Fruit fly (Drosophila melanogaster) whole organism, embryonic: ENCODE results near the gene COX7B.

Experiments
- Asciz ChIP-seq: fragments of 200-800 bp; sonication (Bioruptor generic); optimal IDR thresholded peaks from 2 replicates; lab custom pipeline; 2017; ENCODE audit warnings: missing biosample characterization, mild to moderate bottlenecking, missing genetic modification characterization, missing genetic modification reagents
- Awh ChIP-seq: fragments of 200-800 bp; sonication (Bioruptor generic); IDR thresholded peaks from 2 replicates; pipeline ENCODE4, ENCODE4 v1.3.6; 2022; ENCODE audit warnings: missing biosample characterization, missing genetic modification characterization
- C15 ChIP-seq: fragments of 200-800 bp; sonication (Bioruptor generic); IDR thresholded peaks from 3 replicates; pipeline ENCODE4 v1.3.6; 2022; ENCODE audit warnings: missing biosample characterization, missing genetic modification characterization
- CG10209 ChIP-seq: fragments of 200-800 bp; sonication (Bioruptor generic); optimal IDR thresholded peaks from 3 replicates; lab custom pipeline; 2017; ENCODE audit warnings: missing biosample characterization, mild to moderate bottlenecking, missing genetic modification characterization, missing genetic modification reagents
- CG10543 ChIP-seq: fragments of 200-800 bp; sonication (Bioruptor generic); optimal IDR thresholded peaks from 3 replicates; lab custom pipeline; 2017; ENCODE audit warnings: missing biosample characterization, mild to moderate bottlenecking, missing genetic modification characterization, moderate library complexity
- CG11504 ChIP-seq: fragments of 200-800 bp; sonication (Bioruptor generic); optimal IDR thresholded peaks from 3 replicates; lab custom pipeline; 2019; ENCODE audit warnings: missing biosample characterization, mild to moderate bottlenecking, missing genetic modification characterization, moderate library complexity
- CG11723 ChIP-seq: fragments of 200-800 bp; sonication (Bioruptor generic); optimal IDR thresholded peaks from 2 replicates; lab custom pipeline; 2017; ENCODE audit warnings: missing biosample characterization, mild to moderate bottlenecking, missing genetic modification characterization
- CG14860 ChIP-seq: fragments of 200-800 bp; sonication (Bioruptor generic); IDR thresholded peaks from 3 replicates; pipeline ENCODE4 v1.3.6; 2022; ENCODE audit warnings: missing biosample characterization, missing genetic modification characterization; ENCODE audit not compliant: partially characterized antibody
- CG15073 ChIP-seq: fragments of 200-800 bp; sonication (Bioruptor generic); optimal IDR thresholded peaks from 2 replicates; lab custom pipeline; 2016; ENCODE audit warnings: missing biosample characterization, missing genetic modification characterization
- CG15601 ChIP-seq: fragments of 200-800 bp; sonication (Bioruptor generic); optimal IDR thresholded peaks from 3 replicates; lab custom pipeline; 2019; ENCODE audit warnings: missing biosample characterization, mild to moderate bottlenecking, missing genetic modification characterization, moderate library complexity
- CG17802 ChIP-seq: fragments of 200-800 bp; sonication (Bioruptor generic); optimal IDR thresholded peaks from 2 replicates; lab custom pipeline; 2018; ENCODE audit warnings: missing biosample characterization, mild to moderate bottlenecking, missing genetic modification characterization, moderate library complexity
- CG30020 ChIP-seq: fragments of 200-800 bp; optimal IDR thresholded peaks from 2 replicates; lab custom pipeline; 2019; ENCODE audit warnings: missing biosample characterization, mild to moderate bottlenecking, missing genetic modification characterization, moderate library complexity
- CG3726 ChIP-seq: fragments of 200-800 bp; sonication (Bioruptor generic); IDR thresholded peaks from 3 replicates; pipeline ENCODE4, ENCODE4 v1.3.6; 2022; ENCODE audit warnings: missing biosample characterization, missing genetic modification characterization
- CG6254 ChIP-seq: fragments of 200-800 bp; sonication (Bioruptor generic); optimal IDR thresholded peaks from 3 replicates; lab custom pipeline; 2017; ENCODE audit warnings: mild to moderate bottlenecking, missing biosample characterization, missing genetic modification reagents, missing genetic modification characterization
- CG7839 ChIP-seq: fragments of 200-800 bp; sonication (Bioruptor generic); optimal IDR thresholded peaks from 3 replicates; lab custom pipeline; 2018; ENCODE audit warnings: missing biosample characterization, mild to moderate bottlenecking, missing genetic modification characterization, moderate library complexity
- CG7987 ChIP-seq: fragments of 200-800 bp; sonication (Bioruptor generic); optimal IDR thresholded peaks from 2 replicates; lab custom pipeline; 2018; ENCODE audit warnings: missing biosample characterization, mild to moderate bottlenecking, missing genetic modification characterization, moderate library complexity
- CG8089 ChIP-seq: fragments of 200-800 bp; sonication (Bioruptor generic); optimal IDR thresholded peaks from 3 replicates; lab custom pipeline; 2016; ENCODE audit warnings: missing biosample characterization, missing genetic modification characterization
- CG9727 ChIP-seq: fragments of 200-800 bp; sonication (Bioruptor generic); optimal IDR thresholded peaks from 3 replicates; lab custom pipeline; 2017; ENCODE audit warnings: missing biosample characterization, mild to moderate bottlenecking, missing genetic modification characterization
- CG9932 ChIP-seq: fragments of 200-800 bp; sonication (Bioruptor generic); IDR thresholded peaks from 2 replicates; pipeline ENCODE4 v1.3.6; 2022; ENCODE audit warnings: missing biosample characterization, missing genetic modification characterization
- D ChIP-seq, 2 experiments: fragments of 200-800 bp in 1 of 2; fragments of >200 bp in 1 of 2; sonication (Bioruptor generic) in 1 of 2; optimal IDR thresholded peaks; 2 replicates in 1 of 2; 3 replicates in 1 of 2; lab custom pipeline; 2017; ENCODE audit warnings: mild to moderate bottlenecking in 1 of 2, missing biosample characterization in 1 of 2, missing genetic modification characterization in 1 of 2, missing genetic modification reagents in 1 of 2
- Dek ChIP-seq: fragments of 200-800 bp; sonication (Bioruptor generic); optimal IDR thresholded peaks from 3 replicates; lab custom pipeline; 2019; ENCODE audit warnings: missing biosample characterization, mild to moderate bottlenecking, missing genetic modification characterization, moderate library complexity
- Dip3 ChIP-seq: fragments of 200-800 bp; sonication (Bioruptor generic); optimal IDR thresholded peaks from 3 replicates; lab custom pipeline; 2016; ENCODE audit warnings: missing biosample characterization, missing genetic modification characterization
- Dll ChIP-seq: fragments of 200-800 bp; sonication (Bioruptor generic); IDR thresholded peaks from 4 replicates; pipeline ENCODE4 v1.3.6; 2022; ENCODE audit warnings: missing biosample characterization, missing genetic modification characterization; ENCODE audit not compliant: partially characterized antibody
- E2f1 ChIP-seq: fragments of 200-800 bp; sonication (Bioruptor generic); IDR thresholded peaks from 2 replicates; pipeline ENCODE4 v1.3.6; 2022; ENCODE audit warnings: missing biosample characterization, missing genetic modification characterization
- Gug ChIP-seq: fragments of 200-800 bp; sonication (Bioruptor generic); IDR thresholded peaks from 4 replicates; pipeline ENCODE4 v1.3.6; 2022; ENCODE audit warnings: missing biosample characterization, missing genetic modification characterization
- HmgZ ChIP-seq: fragments of 200-800 bp; sonication (Bioruptor generic); optimal IDR thresholded peaks from 2 replicates; lab custom pipeline; 2018; ENCODE audit warnings: missing biosample characterization, mild to moderate bottlenecking, missing genetic modification characterization
- MTF-1 ChIP-seq: fragments of 200-800 bp; sonication (Bioruptor generic); optimal IDR thresholded peaks from 2 replicates; lab custom pipeline; 2018; ENCODE audit warnings: missing biosample characterization, mild to moderate bottlenecking, missing genetic modification characterization, borderline replicate concordance
- NFAT ChIP-seq: fragments of 200-800 bp; sonication (Bioruptor generic); IDR thresholded peaks from 2 replicates; pipeline ENCODE4 v1.3.6; 2022; ENCODE audit warnings: missing biosample characterization, missing genetic modification characterization
- NK7.1 ChIP-seq: fragments of 200-800 bp; sonication (Bioruptor generic); optimal IDR thresholded peaks from 3 replicates; lab custom pipeline; 2016; ENCODE audit warnings: missing biosample characterization, missing genetic modification characterization
- Nf-YA ChIP-seq: fragments of 200-800 bp; sonication (Bioruptor generic); IDR thresholded peaks from 2 replicates; pipeline ENCODE4 v1.3.6; 2022; ENCODE audit warnings: missing biosample characterization, missing genetic modification characterization
- Six4 ChIP-seq: fragments of 200-800 bp; sonication (Bioruptor generic); optimal IDR thresholded peaks from 2 replicates; lab custom pipeline; 2016; ENCODE audit warnings: missing biosample characterization, missing genetic modification characterization
- Taf1 ChIP-seq: fragments of 200-800 bp; sonication (Bioruptor generic); IDR thresholded peaks from 2 replicates; pipeline ENCODE4 v1.3.6; 2022; ENCODE audit warnings: missing biosample characterization, missing genetic modification characterization
- aop ChIP-seq: fragments of 200-800 bp; sonication (Bioruptor generic); IDR thresholded peaks from 2 replicates; pipeline ENCODE4 v1.3.6; 2022; ENCODE audit warnings: missing biosample characterization, missing genetic modification characterization
- ara ChIP-seq: fragments of 200-800 bp; sonication (Bioruptor generic); IDR thresholded peaks from 2 replicates; pipeline ENCODE4 v1.3.6; 2022; ENCODE audit warnings: missing biosample characterization, missing genetic modification characterization
- bowl ChIP-seq: fragments of 200-800 bp; sonication (Bioruptor generic); IDR thresholded peaks from 2 replicates; pipeline ENCODE4 v1.3.6; 2022; ENCODE audit warnings: missing biosample characterization, missing genetic modification characterization
- br ChIP-seq: fragments of >200 bp; optimal IDR thresholded peaks from 2 replicates; lab custom pipeline; 2017
- dan ChIP-seq: fragments of 200-800 bp; sonication (Bioruptor generic); IDR thresholded peaks from 2 replicates; pipeline ENCODE4 v1.3.6; 2022; ENCODE audit warnings: missing biosample characterization, missing genetic modification characterization
- eve ChIP-seq, 2 experiments: fragments of >200 bp; optimal IDR thresholded peaks; 2 replicates each; lab custom pipeline; 2017; ENCODE audit warnings: missing biosample characterization in 2 of 2, missing genetic modification characterization in 2 of 2
- gcm ChIP-seq: fragments of 200-800 bp; sonication (Bioruptor generic); optimal IDR thresholded peaks from 2 replicates; lab custom pipeline; 2019; ENCODE audit warnings: missing biosample characterization, mild to moderate bottlenecking, missing genetic modification characterization, moderate library complexity
- lilli ChIP-seq: fragments of 200-800 bp; sonication (Bioruptor generic); optimal IDR thresholded peaks from 3 replicates; lab custom pipeline; 2016; ENCODE audit warnings: missing biosample characterization, missing genetic modification characterization
- pb ChIP-seq: fragments of 200-800 bp; sonication (Bioruptor generic); optimal IDR thresholded peaks from 3 replicates; lab custom pipeline; 2016; ENCODE audit warnings: missing biosample characterization, missing genetic modification characterization
- pho ChIP-seq: fragments of 200-800 bp; sonication (Bioruptor generic); optimal IDR thresholded peaks from 2 replicates; lab custom pipeline; 2016; ENCODE audit warnings: missing biosample characterization, missing genetic modification characterization
- prd ChIP-seq, 3 experiments: fragments of >200 bp in 2 of 3; fragments of 200-800 bp in 1 of 3; sonication (Bioruptor generic) in 1 of 3; optimal IDR thresholded peaks in 2 of 3; IDR thresholded peaks in 1 of 3; 2 replicates in 2 of 3; 3 replicates in 1 of 3; pipeline versions ENCODE4 v1.3.6 to Lab custom; 2017 to 2022; ENCODE audit warnings: missing biosample characterization in 1 of 3, missing genetic modification characterization in 1 of 3
- repo ChIP-seq: fragments of 200-800 bp; sonication (Bioruptor generic); optimal IDR thresholded peaks from 2 replicates; lab custom pipeline; 2016; ENCODE audit warnings: missing biosample characterization, missing genetic modification characterization
- sd ChIP-seq: fragments of 200-800 bp; sonication (Bioruptor generic); optimal IDR thresholded peaks from 3 replicates; lab custom pipeline; 2018; ENCODE audit warnings: missing biosample characterization, mild to moderate bottlenecking, missing genetic modification characterization, moderate library complexity
- sens-2 ChIP-seq: fragments of 200-800 bp; sonication (Bioruptor generic); IDR thresholded peaks from 2 replicates; pipeline ENCODE4 v1.3.6; 2022; ENCODE audit warnings: missing biosample characterization, missing genetic modification characterization
- sim ChIP-seq: fragments of 200-800 bp; sonication (Bioruptor generic); IDR thresholded peaks from 2 replicates; pipeline ENCODE4 v1.3.6; 2022; ENCODE audit warnings: missing biosample characterization, missing genetic modification characterization
- tap ChIP-seq: fragments of 200-800 bp; optimal IDR thresholded peaks from 3 replicates; lab custom pipeline; 2019; ENCODE audit warnings: missing biosample characterization, mild to moderate bottlenecking, missing genetic modification characterization, moderate library complexity
- toy ChIP-seq: fragments of 200-800 bp; sonication (Bioruptor generic); IDR thresholded peaks from 2 replicates; pipeline ENCODE4 v1.3.6; 2022; ENCODE audit warnings: missing biosample characterization, missing genetic modification characterization
- ttk ChIP-seq: fragments of 200-800 bp; sonication (Bioruptor generic); IDR thresholded peaks from 2 replicates; pipeline ENCODE4 v2.1.2; 2022; ENCODE audit warnings: missing biosample characterization, missing genetic modification characterization
- tup ChIP-seq: fragments of 200-800 bp; sonication (Bioruptor generic); optimal IDR thresholded peaks from 2 replicates; lab custom pipeline; 2016; ENCODE audit warnings: missing biosample characterization, mild to moderate bottlenecking, missing genetic modification characterization, moderate library complexity

COX7B gene

DNA sequence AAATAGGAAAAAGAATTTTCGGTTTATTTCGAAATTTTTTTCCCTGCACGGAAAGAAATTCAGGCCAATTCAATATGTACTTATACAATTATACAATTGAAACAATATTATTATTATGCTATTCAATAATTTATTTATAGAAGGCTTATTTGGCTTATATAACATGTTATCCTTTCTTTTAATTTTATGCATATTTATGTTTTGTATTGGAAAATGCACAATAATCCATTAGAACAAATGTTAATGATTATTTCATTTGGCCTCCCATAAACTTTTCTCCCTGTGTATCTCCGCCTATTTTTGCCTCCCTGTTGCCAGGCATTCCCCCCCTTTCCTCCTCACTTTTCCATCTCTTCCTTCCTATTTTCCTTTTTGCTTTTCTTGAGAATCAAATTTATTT is 22.6 kb downstream of the COX7B start (continued):
- TF ChIP-seq eve (GFP tag; optimal IDR thresholded peaks at IDR 0.05; lab: Kevin White, UChicago) (no peak), CG15073 (no peak), Taf1 (GFP tag; lab: Robert Waterston, UW) (no peak), dan (GFP tag; lab: Robert Waterston, UW) (no peak), Awh (GFP tag; lab: Robert Waterston, UW) (no peak), CG8089 (GFP tag; lab: Kevin White, UChicago) (no peak), CG7839 (peak; percentile 58), tup (GFP tag; lab: Kevin White, UChicago) (no peak), lilli (no peak), br (lab: Kevin White, UChicago) (no peak), NFAT (GFP tag; lab: Robert Waterston, UW) (no peak), ttk (GFP tag; lab: Robert Waterston, UW) (no peak), pho (GFP tag; lab: Kevin White, UChicago) (no peak), D (optimal IDR thresholded peaks at IDR 0.05; lab: Kevin White, UChicago) (no peak), D (GFP tag; optimal IDR thresholded peaks at IDR 0.05; lab: Kevin White, UChicago) (no peak), Dip3 (GFP tag; lab: Kevin White, UChicago) (no peak), NK7.1 (no peak), pb (GFP tag; lab: Kevin White, UChicago) (no peak), prd (optimal IDR thresholded peaks at IDR 0.05; lab: Kevin White, UChicago) (no peak), prd (GFP tag; IDR thresholded peaks at IDR 0.05; lab: Robert Waterston, UW) (0 out of 3 replicates have a peak, but pooled peaks have one; percentile 36), CG30020 (no peak), gcm (no peak), Dek (tag; lab: Kevin White, UChicago) (peak; percentile 19), CG9932 (no peak), CG9727 (peak; percentile 54), CG6254 (GFP tag; lab: Kevin White, UChicago) (no peak), CG14860 (GFP tag; lab: Robert Waterston, UW) (no peak), CG15601 (tag; lab: Kevin White, UChicago) (no peak), Asciz (no peak), tap (tag; lab: Kevin White, UChicago) (peak; percentile 20), E2f1 (GFP tag; lab: Robert Waterston, UW) (0 out of 2 replicates have a peak, but pooled peaks have one; percentile 9), CG3726 (GFP tag; lab: Robert Waterston, UW) (no peak), repo (GFP tag; lab: Kevin White, UChicago) (no peak), sens-2 (GFP tag; lab: Robert Waterston, UW) (no peak), aop (no peak), HmgZ (tag; lab: Kevin White, UChicago) (no peak), CG10209 (GFP tag; lab: Kevin White, UChicago) (no peak), C15 (GFP tag; lab: Robert Waterston, UW) (no peak), sim (GFP tag; lab: Robert Waterston, UW) (no peak), CG10543 (peak; percentile 8), sd (tag; lab: Kevin White, UChicago) (no peak), Dll (GFP tag; lab: Robert Waterston, UW) (no peak), Nf-YA (GFP tag; lab: Robert Waterston, UW) (no peak), bowl (GFP tag; lab: Robert Waterston, UW) (no peak), CG11504 (tag; lab: Kevin White, UChicago) (peak; percentile 55), Six4 (GFP tag; lab: Kevin White, UChicago) (no peak), CG17802 (tag; lab: Kevin White, UChicago) (no peak), MTF-1 (GFP tag; lab: Kevin White, UChicago) (no peak), ara (GFP tag; lab: Robert Waterston, UW) (no peak), toy (GFP tag; lab: Robert Waterston, UW) (no peak), Gug (GFP tag; lab: Robert Waterston, UW) (no peak), CG11723 (GFP tag; lab: Kevin White, UChicago) (no peak), CG7987 (GFP tag; lab: Kevin White, UChicago) (no peak)
